Worm (Caenorhabditis elegans) whole organism, L3 larva: ENCODE measurements around the gene egl-19.

Source experiments
- aly-2 ChIP-seq: fragments of 150-350 bp; optimal IDR thresholded peaks from 2 replicates; lab custom pipeline; 2014; ENCODE audit warnings: missing biosample characterization, missing genetic modification characterization
- ama-1 ChIP-seq: fragments of 150-350 bp; optimal IDR thresholded peaks from 2 replicates; lab custom pipeline; 2018
- ceh-28 ChIP-seq: fragments of 150-350 bp; optimal IDR thresholded peaks from 2 replicates; lab custom pipeline; 2014; ENCODE audit warnings: missing biosample characterization, missing genetic modification reagents, missing genetic modification characterization
- ceh-9 ChIP-seq: sonication (generic microtip); optimal IDR thresholded peaks from 2 replicates; lab custom pipeline; 2018; ENCODE audit warnings: missing biosample characterization, missing genetic modification characterization
- egl-5 ChIP-seq: fragments of 150-350 bp; optimal IDR thresholded peaks from 2 replicates; lab custom pipeline; 2017; ENCODE audit warnings: missing biosample characterization, missing genetic modification reagents, missing genetic modification characterization, inconsistent platforms
- elt-2 ChIP-seq: sonication (generic microtip); optimal IDR thresholded peaks from 2 replicates; lab custom pipeline; 2016; ENCODE audit warnings: missing genetic modification reagents, mild to moderate bottlenecking, missing genetic modification characterization, missing compliant biosample characterization
- elt-3 ChIP-seq, 3 experiments: fragments of 150-350 bp in 1 of 3; sonication (generic microtip) in 2 of 3; optimal IDR thresholded peaks; 2 replicates in 2 of 3; 4 replicates in 1 of 3; lab custom pipeline; 2014 to 2017; ENCODE audit warnings: missing biosample characterization in 3 of 3, missing genetic modification characterization in 3 of 3
- eor-1 ChIP-seq, 2 experiments: fragments of 150-350 bp; optimal IDR thresholded peaks; 2 replicates each; lab custom pipeline; 2014 to 2018; ENCODE audit warnings: missing biosample characterization in 2 of 2, missing genetic modification characterization in 2 of 2
- fkh-10 ChIP-seq: sonication (generic microtip); optimal IDR thresholded peaks from 2 replicates; lab custom pipeline; 2017; ENCODE audit warnings: missing biosample characterization, missing genetic modification reagents, missing genetic modification characterization
- fkh-2 ChIP-seq: fragments of 150-350 bp; optimal IDR thresholded peaks from 2 replicates; lab custom pipeline; 2014; ENCODE audit warnings: missing biosample characterization, missing genetic modification reagents, missing genetic modification characterization
- fos-1 ChIP-seq: fragments of 150-350 bp; optimal IDR thresholded peaks from 2 replicates; lab custom pipeline; 2014; ENCODE audit warnings: missing biosample characterization, missing genetic modification characterization
- hmg-11 ChIP-seq: sonication (generic microtip); optimal IDR thresholded peaks from 2 replicates; lab custom pipeline; 2016; ENCODE audit warnings: missing genetic modification characterization, missing compliant biosample characterization
- jun-1 ChIP-seq: fragments of 150-350 bp; optimal IDR thresholded peaks from 2 replicates; lab custom pipeline; 2014; ENCODE audit warnings: missing biosample characterization, missing genetic modification reagents, missing genetic modification characterization
- lin-15B ChIP-seq: fragments of 150-350 bp; optimal IDR thresholded peaks from 2 replicates; lab custom pipeline; 2014; ENCODE audit warnings: missing biosample characterization, missing genetic modification characterization
- lin-39 ChIP-seq: fragments of 150-350 bp; optimal IDR thresholded peaks from 2 replicates; lab custom pipeline; 2018; ENCODE audit warnings: missing biosample characterization, missing genetic modification reagents, missing genetic modification characterization
- lsy-12 ChIP-seq: sonication (generic microtip); optimal IDR thresholded peaks from 2 replicates; lab custom pipeline; 2016; ENCODE audit warnings: mild to moderate bottlenecking, missing genetic modification characterization, missing compliant biosample characterization
- mdl-1 ChIP-seq: fragments of 150-350 bp; optimal IDR thresholded peaks from 2 replicates; lab custom pipeline; 2014; ENCODE audit warnings: missing biosample characterization, missing genetic modification characterization
- mml-1 ChIP-seq: fragments of 150-350 bp; sonication (generic microtip); optimal IDR thresholded peaks from 3 replicates; lab custom pipeline; 2014; ENCODE audit warnings: missing biosample characterization, missing genetic modification characterization
- nfya-1 ChIP-seq: sonication (generic microtip); optimal IDR thresholded peaks from 2 replicates; lab custom pipeline; 2017; ENCODE audit warnings: missing genetic modification characterization, mild to moderate bottlenecking, missing compliant biosample characterization, antibody characterized with exemption, moderate library complexity; ENCODE audit not compliant: insufficient read depth
- nhr-11 ChIP-seq: fragments of 150-350 bp; optimal IDR thresholded peaks from 2 replicates; lab custom pipeline; 2014; ENCODE audit warnings: missing biosample characterization, missing genetic modification characterization
- nhr-12 ChIP-seq: fragments of 150-350 bp; optimal IDR thresholded peaks from 2 replicates; lab custom pipeline; 2014; ENCODE audit warnings: missing biosample characterization, missing genetic modification characterization
- nhr-23 ChIP-seq: fragments of 150-350 bp; optimal IDR thresholded peaks from 2 replicates; lab custom pipeline; 2014; ENCODE audit warnings: missing biosample characterization, missing genetic modification reagents, missing genetic modification characterization
- nhr-237 ChIP-seq: fragments of 150-350 bp; optimal IDR thresholded peaks from 2 replicates; lab custom pipeline; 2014; ENCODE audit warnings: missing biosample characterization, missing genetic modification characterization
- nhr-25 ChIP-seq: sonication (generic microtip); optimal IDR thresholded peaks from 2 replicates; lab custom pipeline; 2017; ENCODE audit warnings: missing biosample characterization, missing genetic modification characterization
- nhr-28 ChIP-seq: fragments of 150-350 bp; optimal IDR thresholded peaks from 2 replicates; lab custom pipeline; 2014; ENCODE audit warnings: missing biosample characterization, missing genetic modification characterization
- nhr-43 ChIP-seq: sonication (generic microtip); optimal IDR thresholded peaks from 2 replicates; lab custom pipeline; 2016; ENCODE audit warnings: mild to moderate bottlenecking, missing genetic modification characterization, missing compliant biosample characterization; ENCODE audit not compliant: poor library complexity, severe bottlenecking
- nhr-67 ChIP-seq: fragments of 150-350 bp; optimal IDR thresholded peaks from 2 replicates; lab custom pipeline; 2014; ENCODE audit warnings: missing biosample characterization, missing genetic modification characterization
- nhr-76 ChIP-seq: fragments of 150-350 bp; sonication (generic microtip); optimal IDR thresholded peaks from 5 replicates; lab custom pipeline; 2014; ENCODE audit warnings: missing biosample characterization, missing genetic modification characterization
- nhr-77 ChIP-seq: fragments of 150-350 bp; optimal IDR thresholded peaks from 2 replicates; lab custom pipeline; 2014; ENCODE audit warnings: missing biosample characterization, missing genetic modification characterization
- pha-4 ChIP-seq: fragments of 150-350 bp; optimal IDR thresholded peaks from 2 replicates; lab custom pipeline; 2014; ENCODE audit warnings: missing biosample characterization, missing genetic modification reagents, missing genetic modification characterization
- pqm-1 ChIP-seq: fragments of 150-350 bp; optimal IDR thresholded peaks from 2 replicates; lab custom pipeline; 2017; ENCODE audit warnings: missing biosample characterization, missing genetic modification characterization, inconsistent platforms
- skn-1 ChIP-seq: fragments of 150-350 bp; optimal IDR thresholded peaks from 2 replicates; lab custom pipeline; 2014; ENCODE audit warnings: missing biosample characterization, missing genetic modification characterization
- tbx-2 ChIP-seq: sonication (generic microtip); optimal IDR thresholded peaks from 2 replicates; lab custom pipeline; 2016; ENCODE audit warnings: mild to moderate bottlenecking, missing genetic modification characterization, missing compliant biosample characterization
- unc-39 ChIP-seq: sonication (generic microtip); optimal IDR thresholded peaks from 4 replicates; lab custom pipeline; 2017; ENCODE audit warnings: missing biosample characterization, missing genetic modification characterization
- zag-1 ChIP-seq: fragments of 150-350 bp; optimal IDR thresholded peaks from 2 replicates; lab custom pipeline; 2014; ENCODE audit warnings: missing biosample characterization, missing genetic modification characterization
- ztf-11 ChIP-seq: fragments of 150-350 bp; optimal IDR thresholded peaks from 2 replicates; lab custom pipeline; 2014; ENCODE audit warnings: missing biosample characterization, missing genetic modification characterization
- ztf-4 ChIP-seq: fragments of 150-350 bp; optimal IDR thresholded peaks from 2 replicates; lab custom pipeline; 2014; ENCODE audit warnings: missing biosample characterization, missing genetic modification characterization

The egl-19 gene

ce11 chrIV:7414163-7414562 is 8.8 kb downstream of the egl-19 start:
- no peak for TF ChIP-seq nfya-1 (tag; lab: Kevin White, UChicago)
- TF ChIP-seq elt-2 (tag; lab: Kevin White, UChicago) = no peak
- TF ChIP-seq eor-1 (tag; optimal IDR thresholded peaks at IDR 0.05; lab: Kevin White, UChicago) = no peak
- no peak for TF ChIP-seq nhr-76 (tag; lab: Kevin White, UChicago)
- peak; percentile 96 for TF ChIP-seq fkh-10

DNA sequence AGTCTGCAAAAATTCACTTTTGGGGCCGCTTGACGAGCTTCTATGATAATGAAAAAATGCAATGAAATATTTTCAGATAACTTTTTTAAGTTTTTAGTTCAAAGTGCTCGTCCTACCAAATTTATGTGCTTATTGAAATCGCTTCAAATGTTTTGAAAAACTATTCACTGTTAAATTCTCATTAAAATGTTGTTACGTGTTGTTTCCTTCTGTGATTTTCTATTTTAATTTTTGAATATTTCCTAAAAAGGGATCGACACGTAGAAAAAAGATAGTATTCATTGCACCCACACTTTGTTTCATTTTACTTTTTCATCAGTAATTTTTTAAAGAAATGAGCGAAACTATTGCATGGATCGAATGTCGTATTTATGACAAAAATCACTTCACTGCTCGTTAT is 13.4 kb downstream of the egl-19 start, which contains the start of gene B0496.6:
Gene B0496.6 (plus strand): TSS at position 301 of the 400 bp plus-strand sequence.
- TF ChIP-seq mml-1 (no peak), nhr-12 (no peak)

DNA sequence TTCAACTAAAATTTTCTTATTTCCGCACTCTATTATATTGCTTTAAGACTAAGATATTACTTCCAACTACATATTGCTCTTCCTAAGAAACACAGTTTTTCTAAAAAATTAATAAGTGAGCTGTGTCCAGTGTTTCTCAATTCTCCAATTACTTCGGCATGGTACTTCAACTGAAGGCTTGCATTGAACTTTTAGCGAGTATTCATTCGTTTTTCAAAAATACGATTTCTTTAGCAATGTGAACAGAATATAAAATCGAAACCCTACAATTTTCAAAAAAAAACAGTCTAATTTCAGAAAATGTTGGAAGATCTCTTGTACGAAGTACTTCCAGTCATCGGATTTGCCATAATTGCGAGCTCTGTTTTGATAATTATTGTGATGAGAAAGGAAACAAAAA is 15.5 kb downstream of the egl-19 start, which contains the start of gene srtx-1:
Gene srtx-1 (plus strand): TSS at position 301 of the 400 bp plus-strand sequence.
- TF ChIP-seq mml-1 (no peak), lsy-12 (tag; lab: Kevin White, UChicago) (no peak), nhr-12 (no peak)
- TF ChIP-seq, all 47 proteins: peak for 0

ce11 chrIV:7424198-7424597 is 18.8 kb downstream of the egl-19 start, which contains the start of gene unc-82:
TSS of gene unc-82 (plus strand) at chrIV:7424498.
- TF ChIP-seq unc-39 (tag; lab: Kevin White, UChicago) (no peak), ceh-28 (tag; lab: Kevin White, UChicago) (no peak), nhr-28 (tag; lab: Kevin White, UChicago) (no peak), nhr-67 (tag; lab: Kevin White, UChicago) (no peak), lin-39 (no peak), ama-1 (lab: Kevin White, UChicago) (no peak), egl-5 (tag; lab: Kevin White, UChicago) (no peak), nhr-43 (no peak), elt-3 (tag; optimal IDR thresholded peaks at IDR 0.05; lab: Kevin White, UChicago) (no peak), eor-1 (tag; optimal IDR thresholded peaks at IDR 0.05; lab: Kevin White, UChicago) (no peak), skn-1 (no peak)

DNA sequence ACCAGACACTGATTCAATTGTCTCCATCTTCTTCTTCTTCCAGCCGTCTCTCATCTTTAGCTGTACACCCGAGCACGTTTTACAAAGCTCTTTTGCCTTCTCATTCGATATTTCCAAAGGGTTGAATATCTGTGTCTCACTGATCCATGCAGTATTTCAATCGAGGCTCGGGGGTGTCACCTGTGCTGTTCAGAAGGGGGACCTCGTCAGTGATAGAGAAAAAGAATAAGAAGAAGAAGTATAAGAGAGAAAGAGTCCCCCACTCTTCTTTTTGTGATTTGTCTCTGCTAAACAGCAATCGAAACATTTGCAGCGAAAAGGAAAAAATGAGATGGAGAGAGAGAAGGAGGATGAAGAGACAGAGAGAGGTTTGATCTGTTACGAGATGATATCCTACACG is 20.7 kb downstream of the egl-19 start:
- TF ChIP-seq fkh-10 (no peak), nfya-1 (tag; lab: Kevin White, UChicago) (peak; percentile 7)

DNA sequence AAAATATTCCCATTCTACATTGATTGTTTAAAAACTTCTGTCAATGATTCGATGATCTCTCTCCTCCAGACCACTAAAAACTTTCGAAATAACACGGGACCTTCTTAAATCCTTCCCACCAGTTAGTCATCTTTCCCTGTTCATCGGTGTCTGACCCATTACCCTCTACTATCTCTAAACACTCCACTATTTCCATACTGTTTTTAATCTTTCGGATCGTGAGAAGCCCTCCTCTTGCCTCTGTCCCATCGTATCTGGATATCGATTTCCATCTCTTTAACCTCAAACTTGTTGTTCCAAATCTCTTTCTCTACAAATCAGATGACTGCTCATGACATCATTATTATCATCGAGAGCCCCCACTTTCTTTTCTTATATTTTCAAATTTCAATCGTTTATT is 23.0 kb downstream of the egl-19 start:
- TF ChIP-seq lin-39 = no peak
- no peak for TF ChIP-seq nhr-76 (tag; lab: Kevin White, UChicago)
- no peak for TF ChIP-seq ceh-9 (tag; lab: Kevin White, UChicago)
- TF ChIP-seq fkh-10 = no peak
- TF ChIP-seq egl-5 (tag; lab: Kevin White, UChicago) = no peak
- TF ChIP-seq nhr-67 (tag; lab: Kevin White, UChicago) = no peak
- TF ChIP-seq skn-1 = no peak
- no peak for TF ChIP-seq nhr-11 (tag; lab: Kevin White, UChicago)
- TF ChIP-seq nhr-43 = no peak
- no peak for TF ChIP-seq fos-1 (tag; lab: Kevin White, UChicago)
- TF ChIP-seq nhr-23 (tag; lab: Kevin White, UChicago) = no peak
- TF ChIP-seq tbx-2 (tag; lab: Kevin White, UChicago) = no peak
- TF ChIP-seq pha-4 (tag; lab: Kevin White, UChicago) = no peak
- no peak for TF ChIP-seq lin-15B (tag; lab: Kevin White, UChicago)
- TF ChIP-seq nhr-25 (tag; lab: Kevin White, UChicago) = no peak
- TF ChIP-seq ztf-11 (tag; lab: Kevin White, UChicago) = no peak
- TF ChIP-seq nhr-28 (tag; lab: Kevin White, UChicago) = no peak
- TF ChIP-seq, all 47 proteins: peak for 0

- no peak for TF ChIP-seq jun-1
- no peak for TF ChIP-seq zag-1 (tag; lab: Kevin White, UChicago)
- no peak for TF ChIP-seq aly-2 (tag; lab: Kevin White, UChicago)
- TF ChIP-seq nhr-77 (tag; lab: Kevin White, UChicago) = no peak
- TF ChIP-seq pha-4 (tag; lab: Kevin White, UChicago) = no peak
- no peak for TF ChIP-seq mdl-1 (tag; lab: Kevin White, UChicago)
- no peak for TF ChIP-seq nfya-1 (tag; lab: Kevin White, UChicago)
- TF ChIP-seq ztf-4 (tag; lab: Kevin White, UChicago) = no peak
- no peak for TF ChIP-seq hmg-11 (tag; lab: Kevin White, UChicago)
- TF ChIP-seq egl-5 (tag; lab: Kevin White, UChicago) = no peak
- TF ChIP-seq nhr-43 = no peak
- TF ChIP-seq fkh-2 (tag; lab: Kevin White, UChicago) = no peak
- no peak for TF ChIP-seq ceh-9 (tag; lab: Kevin White, UChicago)
- no peak for TF ChIP-seq pqm-1 (tag; lab: Kevin White, UChicago)
- no peak for TF ChIP-seq nhr-237 (tag; lab: Kevin White, UChicago)
- TF ChIP-seq, all 47 proteins: peak for 0
Measured at ce11 chrIV:7428998-7429397, 23.6 kb downstream of the egl-19 start.
